Worm (Caenorhabditis elegans) whole organism, L3 larva: ENCODE results near the gene T23F11.6.

ENCODE experiments used
- R02D3.7 ChIP-seq: fragments of 150-350 bp; optimal IDR thresholded peaks from 2 replicates; lab custom pipeline; 2014; ENCODE audit warnings: missing biosample characterization, missing genetic modification characterization
- ZK546.5 ChIP-seq: sonication (generic microtip); optimal IDR thresholded peaks from 2 replicates; lab custom pipeline; 2017; ENCODE audit warnings: missing biosample characterization, missing genetic modification characterization
- aly-2 ChIP-seq: fragments of 150-350 bp; optimal IDR thresholded peaks from 2 replicates; lab custom pipeline; 2014; ENCODE audit warnings: missing biosample characterization, missing genetic modification characterization
- ceh-16 ChIP-seq: sonication (generic microtip); optimal IDR thresholded peaks from 2 replicates; lab custom pipeline; 2017; ENCODE audit warnings: missing biosample characterization, missing genetic modification characterization
- ceh-28 ChIP-seq: fragments of 150-350 bp; optimal IDR thresholded peaks from 2 replicates; lab custom pipeline; 2014; ENCODE audit warnings: missing biosample characterization, missing genetic modification reagents, missing genetic modification characterization
- ceh-82 ChIP-seq: fragments of 150-350 bp; optimal IDR thresholded peaks from 2 replicates; lab custom pipeline; 2014; ENCODE audit warnings: missing biosample characterization, missing genetic modification characterization
- ceh-9 ChIP-seq: sonication (generic microtip); optimal IDR thresholded peaks from 2 replicates; lab custom pipeline; 2018; ENCODE audit warnings: missing biosample characterization, missing genetic modification characterization
- daf-12 ChIP-seq: fragments of 150-350 bp; optimal IDR thresholded peaks from 2 replicates; lab custom pipeline; 2014; ENCODE audit warnings: missing biosample characterization, missing genetic modification reagents, missing genetic modification characterization
- egl-27 ChIP-seq: sonication (generic microtip); optimal IDR thresholded peaks from 4 replicates; lab custom pipeline; 2017; ENCODE audit warnings: missing biosample characterization, missing genetic modification reagents, missing genetic modification characterization
- egl-5 ChIP-seq: fragments of 150-350 bp; optimal IDR thresholded peaks from 2 replicates; lab custom pipeline; 2017; ENCODE audit warnings: missing biosample characterization, missing genetic modification reagents, missing genetic modification characterization, inconsistent platforms
- elt-2 ChIP-seq: sonication (generic microtip); optimal IDR thresholded peaks from 2 replicates; lab custom pipeline; 2016; ENCODE audit warnings: missing genetic modification reagents, mild to moderate bottlenecking, missing genetic modification characterization, missing compliant biosample characterization
- elt-3 ChIP-seq, 3 experiments: fragments of 150-350 bp in 1 of 3; sonication (generic microtip) in 2 of 3; optimal IDR thresholded peaks; 2 replicates in 2 of 3; 4 replicates in 1 of 3; lab custom pipeline; 2014 to 2017; ENCODE audit warnings: missing biosample characterization in 3 of 3, missing genetic modification characterization in 3 of 3
- fkh-10 ChIP-seq: sonication (generic microtip); optimal IDR thresholded peaks from 2 replicates; lab custom pipeline; 2017; ENCODE audit warnings: missing biosample characterization, missing genetic modification reagents, missing genetic modification characterization
- fkh-2 ChIP-seq: fragments of 150-350 bp; optimal IDR thresholded peaks from 2 replicates; lab custom pipeline; 2014; ENCODE audit warnings: missing biosample characterization, missing genetic modification reagents, missing genetic modification characterization
- fos-1 ChIP-seq: fragments of 150-350 bp; optimal IDR thresholded peaks from 2 replicates; lab custom pipeline; 2014; ENCODE audit warnings: missing biosample characterization, missing genetic modification characterization
- hmg-11 ChIP-seq: sonication (generic microtip); optimal IDR thresholded peaks from 2 replicates; lab custom pipeline; 2016; ENCODE audit warnings: missing genetic modification characterization, missing compliant biosample characterization
- jun-1 ChIP-seq: fragments of 150-350 bp; optimal IDR thresholded peaks from 2 replicates; lab custom pipeline; 2014; ENCODE audit warnings: missing biosample characterization, missing genetic modification reagents, missing genetic modification characterization
- lin-15B ChIP-seq: fragments of 150-350 bp; optimal IDR thresholded peaks from 2 replicates; lab custom pipeline; 2014; ENCODE audit warnings: missing biosample characterization, missing genetic modification characterization
- lin-39 ChIP-seq: fragments of 150-350 bp; optimal IDR thresholded peaks from 2 replicates; lab custom pipeline; 2018; ENCODE audit warnings: missing biosample characterization, missing genetic modification reagents, missing genetic modification characterization
- lsy-12 ChIP-seq: sonication (generic microtip); optimal IDR thresholded peaks from 2 replicates; lab custom pipeline; 2016; ENCODE audit warnings: mild to moderate bottlenecking, missing genetic modification characterization, missing compliant biosample characterization
- mdl-1 ChIP-seq: fragments of 150-350 bp; optimal IDR thresholded peaks from 2 replicates; lab custom pipeline; 2014; ENCODE audit warnings: missing biosample characterization, missing genetic modification characterization
- mml-1 ChIP-seq: fragments of 150-350 bp; sonication (generic microtip); optimal IDR thresholded peaks from 3 replicates; lab custom pipeline; 2014; ENCODE audit warnings: missing biosample characterization, missing genetic modification characterization
- nfya-1 ChIP-seq: sonication (generic microtip); optimal IDR thresholded peaks from 2 replicates; lab custom pipeline; 2017; ENCODE audit warnings: missing genetic modification characterization, mild to moderate bottlenecking, missing compliant biosample characterization, antibody characterized with exemption, moderate library complexity; ENCODE audit not compliant: insufficient read depth
- nhr-11 ChIP-seq: fragments of 150-350 bp; optimal IDR thresholded peaks from 2 replicates; lab custom pipeline; 2014; ENCODE audit warnings: missing biosample characterization, missing genetic modification characterization
- nhr-12 ChIP-seq: fragments of 150-350 bp; optimal IDR thresholded peaks from 2 replicates; lab custom pipeline; 2014; ENCODE audit warnings: missing biosample characterization, missing genetic modification characterization
- nhr-23 ChIP-seq: fragments of 150-350 bp; optimal IDR thresholded peaks from 2 replicates; lab custom pipeline; 2014; ENCODE audit warnings: missing biosample characterization, missing genetic modification reagents, missing genetic modification characterization
- nhr-25 ChIP-seq: sonication (generic microtip); optimal IDR thresholded peaks from 2 replicates; lab custom pipeline; 2017; ENCODE audit warnings: missing biosample characterization, missing genetic modification characterization
- nhr-28 ChIP-seq: fragments of 150-350 bp; optimal IDR thresholded peaks from 2 replicates; lab custom pipeline; 2014; ENCODE audit warnings: missing biosample characterization, missing genetic modification characterization
- nhr-43 ChIP-seq: sonication (generic microtip); optimal IDR thresholded peaks from 2 replicates; lab custom pipeline; 2016; ENCODE audit warnings: mild to moderate bottlenecking, missing genetic modification characterization, missing compliant biosample characterization; ENCODE audit not compliant: poor library complexity, severe bottlenecking
- nhr-76 ChIP-seq: fragments of 150-350 bp; sonication (generic microtip); optimal IDR thresholded peaks from 5 replicates; lab custom pipeline; 2014; ENCODE audit warnings: missing biosample characterization, missing genetic modification characterization
- nhr-77 ChIP-seq: fragments of 150-350 bp; optimal IDR thresholded peaks from 2 replicates; lab custom pipeline; 2014; ENCODE audit warnings: missing biosample characterization, missing genetic modification characterization
- pha-4 ChIP-seq: fragments of 150-350 bp; optimal IDR thresholded peaks from 2 replicates; lab custom pipeline; 2014; ENCODE audit warnings: missing biosample characterization, missing genetic modification reagents, missing genetic modification characterization
- pqm-1 ChIP-seq: fragments of 150-350 bp; optimal IDR thresholded peaks from 2 replicates; lab custom pipeline; 2017; ENCODE audit warnings: missing biosample characterization, missing genetic modification characterization, inconsistent platforms
- sea-2 ChIP-seq: fragments of 150-350 bp; sonication (generic microtip); optimal IDR thresholded peaks from 4 replicates; lab custom pipeline; 2014; ENCODE audit warnings: missing biosample characterization, missing genetic modification reagents, missing genetic modification characterization
- snpc-4 ChIP-seq: fragments of 150-350 bp; optimal IDR thresholded peaks from 2 replicates; lab custom pipeline; 2014; ENCODE audit warnings: missing biosample characterization, missing genetic modification characterization
- tbx-2 ChIP-seq: sonication (generic microtip); optimal IDR thresholded peaks from 2 replicates; lab custom pipeline; 2016; ENCODE audit warnings: mild to moderate bottlenecking, missing genetic modification characterization, missing compliant biosample characterization
- unc-39 ChIP-seq: sonication (generic microtip); optimal IDR thresholded peaks from 4 replicates; lab custom pipeline; 2017; ENCODE audit warnings: missing biosample characterization, missing genetic modification characterization
- unc-62 ChIP-seq: fragments of 150-350 bp; sonication (generic microtip); optimal IDR thresholded peaks from 4 replicates; lab custom pipeline; 2014; ENCODE audit warnings: missing biosample characterization, missing genetic modification reagents, missing genetic modification characterization
- ztf-11 ChIP-seq: fragments of 150-350 bp; optimal IDR thresholded peaks from 2 replicates; lab custom pipeline; 2014; ENCODE audit warnings: missing biosample characterization, missing genetic modification characterization
- ztf-4 ChIP-seq: fragments of 150-350 bp; optimal IDR thresholded peaks from 2 replicates; lab custom pipeline; 2014; ENCODE audit warnings: missing biosample characterization, missing genetic modification characterization

Gene T23F11.6

DNA sequence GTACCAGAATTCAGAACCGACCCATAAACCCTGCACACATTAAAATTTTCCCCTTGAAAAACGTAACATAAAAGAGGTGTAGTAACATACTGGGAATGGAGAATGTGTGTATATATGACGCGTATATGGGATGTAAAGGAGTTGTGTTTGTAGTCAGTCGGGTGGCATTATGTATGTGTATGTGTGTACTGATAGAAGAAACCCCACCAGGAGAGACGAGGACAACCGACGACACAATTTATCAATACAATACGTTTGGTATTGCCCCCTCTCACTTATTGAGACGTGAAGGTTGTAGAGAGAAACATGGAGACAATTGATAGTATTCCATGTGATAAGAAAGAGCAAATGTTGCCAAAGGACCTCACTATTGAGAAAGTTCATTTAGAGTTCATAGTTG is 20.4 kb upstream of the T23F11.6 start:
- no peak for TF ChIP-seq snpc-4 (tag; lab: Kevin White, UChicago)
- TF ChIP-seq nhr-76 (tag; lab: Kevin White, UChicago), result no peak
- TF ChIP-seq elt-2 (tag; lab: Kevin White, UChicago), result peak; percentile 62
- TF ChIP-seq lin-39 (tag; lab: Kevin White, UChicago), result no peak
- TF ChIP-seq pha-4 (tag; lab: Kevin White, UChicago), result peak; percentile 66
- peak; percentile 66 for TF ChIP-seq pqm-1 (tag; lab: Kevin White, UChicago)
- TF ChIP-seq ztf-4 (tag; lab: Kevin White, UChicago), result no peak
- TF ChIP-seq, all 47 proteins: peak for 3

DNA sequence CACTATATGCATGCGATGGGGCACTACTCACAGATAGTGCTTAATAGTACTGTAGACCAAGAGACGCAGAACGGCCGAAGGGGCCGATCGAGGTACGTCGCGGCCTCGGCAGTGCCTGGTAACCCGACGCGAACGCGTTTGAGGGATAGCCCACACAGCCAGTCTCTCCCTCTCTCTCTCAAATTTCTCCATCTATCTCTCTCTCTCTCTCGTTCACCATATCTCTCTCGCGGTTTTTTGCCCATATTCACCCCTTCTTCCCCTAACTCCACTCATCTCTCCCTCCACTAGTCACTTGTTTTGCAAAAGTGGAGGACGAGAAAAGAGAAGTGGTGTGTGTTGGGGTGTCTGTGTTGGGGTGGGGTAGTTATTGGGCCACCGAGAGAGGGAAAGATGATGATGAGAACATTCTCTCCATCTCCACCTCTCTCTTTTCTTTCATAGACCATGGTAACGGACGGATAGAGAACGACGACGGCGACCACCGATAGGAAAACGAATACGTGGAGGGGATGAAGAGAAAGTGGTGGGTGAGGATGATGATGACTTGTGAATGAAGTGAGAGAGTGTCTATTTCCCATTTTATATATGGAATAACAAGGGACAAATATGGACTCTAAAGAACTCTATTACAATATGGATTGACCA is 19.2 kb upstream of the T23F11.6 start:
- TF ChIP-seq snpc-4 (tag; lab: Kevin White, UChicago) (no peak), sea-2 (GFP tag; lab: Kevin White, UChicago) (peak; percentile 39), fkh-10 (no peak), nhr-23 (peak; percentile 38), tbx-2 (tag; lab: Kevin White, UChicago) (peak; percentile 48), hmg-11 (peak; percentile 86), nhr-43 (tag; lab: Kevin White, UChicago) (peak; percentile 1), lsy-12 (tag; lab: Kevin White, UChicago) (peak; percentile 35), aly-2 (tag; lab: Kevin White, UChicago) (no peak), nfya-1 (tag; lab: Kevin White, UChicago) (peak; percentile 62), jun-1 (tag; lab: Kevin White, UChicago) (peak; percentile 22), pha-4 (tag; lab: Kevin White, UChicago) (peak; percentile 4), lin-39 (tag; lab: Kevin White, UChicago) (peak; percentile 65), nhr-11 (tag; lab: Kevin White, UChicago) (no peak), lin-15B (tag; lab: Kevin White, UChicago) (peak; percentile 48), mml-1 (tag; lab: Kevin White, UChicago) (no peak), egl-5 (peak; percentile 34), nhr-25 (tag; lab: Kevin White, UChicago) (peak; percentile 78), ZK546.5 (tag; lab: Kevin White, UChicago) (no peak), nhr-77 (no peak)

DNA sequence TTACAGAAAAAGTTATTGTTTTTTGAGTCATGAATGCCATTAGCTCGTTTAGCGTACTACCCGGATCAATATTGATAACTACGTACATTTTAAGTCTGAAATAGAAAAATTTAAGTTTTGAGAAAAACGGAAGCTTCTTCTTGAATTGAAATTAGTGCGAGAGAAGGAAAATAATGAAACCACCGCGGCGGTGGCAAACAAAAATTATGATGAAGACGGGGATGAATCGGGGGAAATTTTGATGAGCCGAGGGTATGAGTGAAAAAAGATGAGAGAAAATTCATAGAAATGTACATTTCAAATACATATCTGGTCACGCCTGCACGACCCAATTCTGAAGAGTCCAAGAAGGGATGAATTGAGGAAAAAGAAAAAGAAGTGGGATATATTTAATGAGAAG is 17.6 kb upstream of the T23F11.6 start, which contains the start of gene T23F11.4:
TSS of gene T23F11.4 (minus strand) at position 101 of the 400 bp plus-strand sequence.
- TF ChIP-seq ceh-16 (no peak), pha-4 (tag; lab: Kevin White, UChicago) (no peak), nhr-23 (no peak), fos-1 (tag; lab: Kevin White, UChicago) (no peak), unc-39 (no peak), daf-12 (tag; lab: Kevin White, UChicago) (no peak), nhr-77 (no peak), nhr-43 (tag; lab: Kevin White, UChicago) (no peak), mdl-1 (no peak)
- TF ChIP-seq, all 47 proteins: peak for 0

DNA sequence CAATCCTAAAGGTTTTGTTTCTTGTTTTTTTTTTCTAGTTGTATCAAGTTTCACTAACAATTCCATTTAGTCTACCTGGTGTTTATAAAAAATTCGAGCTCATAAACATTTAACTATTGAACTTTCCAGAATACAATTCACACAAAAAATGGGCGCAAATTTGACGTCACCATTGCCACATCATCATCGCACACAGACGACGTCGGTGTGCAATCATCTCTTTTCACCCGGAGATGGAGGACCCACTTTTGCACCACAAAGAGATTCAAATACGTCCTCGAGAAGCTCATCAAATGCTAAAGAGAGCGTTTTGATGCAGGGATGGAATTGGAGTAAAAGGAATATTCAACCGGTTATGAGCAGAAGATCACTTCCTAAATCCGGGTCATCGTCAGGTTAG is 11.7 kb upstream of the T23F11.6 start:
- TF ChIP-seq ceh-28 (tag; lab: Kevin White, UChicago), result no peak
- TF ChIP-seq ztf-11, result no peak
- no peak for TF ChIP-seq nhr-28 (tag; lab: Kevin White, UChicago)
- no peak for TF ChIP-seq pqm-1 (tag; lab: Kevin White, UChicago)
- no peak for TF ChIP-seq fkh-10
- TF ChIP-seq nhr-12, result no peak
- no peak for TF ChIP-seq nhr-23
- TF ChIP-seq sea-2 (GFP tag; lab: Kevin White, UChicago), result no peak
- no peak for TF ChIP-seq nhr-43 (tag; lab: Kevin White, UChicago)
- no peak for TF ChIP-seq R02D3.7 (tag; lab: Kevin White, UChicago)
- TF ChIP-seq unc-62 (GFP tag; lab: Kevin White, UChicago), result no peak
- no peak for TF ChIP-seq egl-27 (tag; lab: Kevin White, UChicago)
- TF ChIP-seq lin-39 (tag; lab: Kevin White, UChicago), result no peak
- no peak for TF ChIP-seq ceh-82
- TF ChIP-seq ceh-9 (tag; lab: Kevin White, UChicago), result no peak
- TF ChIP-seq nhr-76 (tag; lab: Kevin White, UChicago), result no peak
- no peak for TF ChIP-seq nhr-77
- no peak for TF ChIP-seq fkh-2 (tag; lab: Kevin White, UChicago)
- no peak for TF ChIP-seq aly-2 (tag; lab: Kevin White, UChicago)
- no peak for TF ChIP-seq elt-3 (tag; optimal IDR thresholded peaks at IDR 0.05; lab: Kevin White, UChicago)
- TF ChIP-seq, all 47 proteins: peak for 0
